Fruit fly (Drosophila melanogaster): ENCODE data around the gene RpS4.

The RpS4 gene

DNA sequence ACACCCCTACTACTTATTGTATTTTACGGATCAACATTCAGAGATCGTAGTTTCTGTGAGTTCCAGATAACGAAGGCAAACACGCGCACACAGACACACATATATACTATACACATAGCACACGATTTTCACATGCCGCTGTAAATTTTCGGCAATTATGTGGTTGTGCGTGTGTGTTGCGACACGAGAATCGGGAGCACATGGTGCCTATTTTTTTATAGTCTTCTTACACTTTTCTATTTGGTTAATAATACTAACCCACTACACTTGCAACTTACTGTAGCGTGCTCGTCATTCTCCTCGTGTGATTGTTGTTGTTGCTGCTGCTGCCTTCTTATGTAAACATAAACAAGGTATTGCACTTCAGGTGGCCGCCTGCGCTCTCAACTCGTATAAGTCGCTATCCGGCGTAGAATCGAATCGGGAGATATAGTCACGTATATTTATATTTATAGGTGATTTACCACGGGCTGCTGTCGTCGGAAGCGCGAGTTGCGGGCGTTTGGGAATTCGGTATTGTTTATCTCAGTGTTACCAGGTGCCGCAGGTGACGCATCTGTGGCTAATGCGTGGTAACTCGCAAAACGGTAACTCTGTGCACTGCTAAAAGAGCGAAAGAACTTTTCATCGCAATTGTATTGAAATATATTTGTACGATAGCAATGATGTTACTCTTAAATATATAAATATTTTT, 19.2 kb upstream of the RpS4 start, which contains the start of gene Adk2:
Gene Adk2, minus strand, starts transcription at position 529 of the 694 bp plus-strand sequence.
- TF ChIP-seq CG8478 (optimal IDR thresholded peaks at IDR 0.05): no peak
- TF ChIP-seq usp (GFP tag; optimal IDR thresholded peaks at IDR 0.05): no peak
- no peak for TF ChIP-seq pan (optimal IDR thresholded peaks at IDR 0.05)
- no peak for TF ChIP-seq psq (optimal IDR thresholded peaks at IDR 0.05)
- TF ChIP-seq Dll (optimal IDR thresholded peaks at IDR 0.05): no peak

DNA sequence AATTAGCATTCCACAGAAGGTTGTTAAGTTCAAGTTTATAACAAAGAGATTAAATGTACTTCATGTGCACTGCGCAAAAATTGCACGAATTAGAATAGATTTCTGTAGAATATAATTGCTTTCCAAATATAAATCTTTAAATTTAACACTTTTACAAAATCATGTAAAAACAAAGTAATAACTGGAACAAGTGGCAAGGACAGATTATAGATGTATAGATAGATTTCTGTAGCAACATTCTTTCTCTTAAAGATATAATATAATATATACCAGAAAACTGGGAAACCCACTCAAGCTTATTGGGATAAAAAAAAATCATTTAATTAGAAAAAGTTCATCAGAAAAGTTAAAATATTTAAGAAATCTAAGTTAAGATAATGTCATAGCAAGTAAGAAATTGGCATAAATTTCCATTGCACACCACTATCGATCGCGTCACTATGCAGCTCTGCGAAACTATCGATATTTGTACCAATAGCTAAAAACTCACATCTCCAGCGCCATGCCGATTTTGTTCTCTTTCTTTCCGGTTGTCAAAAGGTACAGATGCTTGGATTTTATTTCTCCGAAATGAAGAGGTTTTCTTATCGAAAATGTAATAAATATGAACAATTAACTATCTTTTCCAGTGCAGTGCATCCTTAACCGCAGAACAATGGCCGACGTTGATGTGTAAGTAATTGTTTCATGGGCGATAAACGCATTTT, 18.5 kb upstream of the RpS4 start, which contains the start of gene RpS12:
Gene RpS12, plus strand, starts transcription at position 499 of the 707 bp plus-strand sequence.
- TF ChIP-seq usp (GFP tag; optimal IDR thresholded peaks at IDR 0.05) (no peak), EcR (GFP tag; optimal IDR thresholded peaks at IDR 0.05) (no peak), CG8478 (optimal IDR thresholded peaks at IDR 0.05) (no peak), pan (optimal IDR thresholded peaks at IDR 0.05) (no peak), psq (optimal IDR thresholded peaks at IDR 0.05) (no peak), Dll (optimal IDR thresholded peaks at IDR 0.05) (no peak)

DNA sequence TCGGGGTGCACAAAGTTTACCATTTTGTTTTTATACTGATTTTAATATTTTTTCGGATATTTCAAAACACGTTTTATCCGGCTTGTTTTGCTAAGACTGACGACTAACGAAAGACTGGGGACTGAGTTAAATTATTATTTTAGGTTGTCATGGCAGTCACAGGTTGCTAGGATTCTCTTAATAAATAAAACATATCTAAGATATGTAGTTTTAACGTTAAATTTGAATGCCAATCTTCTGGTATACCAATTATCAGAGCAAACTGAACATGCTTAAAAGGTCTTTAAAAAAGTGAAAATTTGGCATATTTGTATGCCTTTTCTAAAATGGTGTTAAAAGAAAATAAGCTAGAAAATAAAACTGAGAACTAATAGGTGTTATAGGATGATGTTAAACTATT, 15.2 kb upstream of the RpS4 start, which contains the start of gene Zmynd10:
Gene Zmynd10, minus strand, starts transcription at position 101 of the 400 bp plus-strand sequence.
- no peak for TF ChIP-seq usp (GFP tag; optimal IDR thresholded peaks at IDR 0.05)
- TF ChIP-seq Dll (optimal IDR thresholded peaks at IDR 0.05): no peak
- TF ChIP-seq psq (optimal IDR thresholded peaks at IDR 0.05): no peak
- no peak for TF ChIP-seq pan (optimal IDR thresholded peaks at IDR 0.05)
- TF ChIP-seq EcR (GFP tag; optimal IDR thresholded peaks at IDR 0.05): no peak
- TF ChIP-seq CG8478 (optimal IDR thresholded peaks at IDR 0.05): no peak

DNA sequence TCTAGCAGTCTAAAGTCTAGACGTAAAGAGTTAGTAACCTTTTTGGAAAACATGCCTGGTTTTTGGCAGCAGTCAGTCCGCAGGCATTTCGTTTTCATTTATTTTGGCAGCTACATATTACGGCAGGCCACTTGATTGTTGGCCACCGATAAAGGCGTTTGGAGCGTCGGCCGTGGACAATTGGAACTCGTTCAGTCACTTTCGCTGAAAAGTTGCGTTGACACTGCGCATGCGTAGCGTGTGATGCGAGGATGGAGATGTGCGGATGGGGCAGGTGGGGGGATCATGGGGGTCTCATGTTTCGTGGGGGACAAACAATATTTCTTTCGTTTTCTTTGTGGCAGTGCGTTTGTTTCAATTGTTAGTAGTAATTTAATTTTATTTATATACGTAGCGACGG, 14.7 kb upstream of the RpS4 start:
- TF ChIP-seq EcR (GFP tag; optimal IDR thresholded peaks at IDR 0.05) (no peak), CG8478 (optimal IDR thresholded peaks at IDR 0.05) (no peak), Dll (optimal IDR thresholded peaks at IDR 0.05) (no peak), pan (optimal IDR thresholded peaks at IDR 0.05) (no peak), psq (optimal IDR thresholded peaks at IDR 0.05) (no peak), usp (GFP tag; optimal IDR thresholded peaks at IDR 0.05) (no peak)

DNA sequence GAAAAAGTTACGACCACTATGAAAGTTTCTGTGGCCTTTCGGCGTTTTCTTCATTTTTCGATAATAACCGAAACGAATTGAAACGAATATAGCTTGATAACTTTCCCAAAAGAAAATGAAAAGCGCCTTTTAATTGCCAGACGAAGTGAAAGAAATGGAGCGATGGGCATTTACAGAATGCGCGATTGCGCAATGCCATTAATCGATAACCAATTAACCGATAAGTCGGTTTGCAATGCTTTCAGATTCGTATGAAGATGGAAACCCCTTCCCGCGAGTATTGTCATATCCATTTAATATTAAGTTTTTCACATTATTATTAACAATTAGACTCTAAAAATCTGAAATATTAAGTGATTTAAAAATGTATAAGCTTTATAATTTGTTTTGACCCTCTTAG, 14.2 kb upstream of the RpS4 start:
- TF ChIP-seq EcR (GFP tag; optimal IDR thresholded peaks at IDR 0.05) (no peak), psq (optimal IDR thresholded peaks at IDR 0.05) (no peak), Dll (optimal IDR thresholded peaks at IDR 0.05) (no peak), usp (GFP tag; optimal IDR thresholded peaks at IDR 0.05) (no peak), pan (optimal IDR thresholded peaks at IDR 0.05) (no peak), CG8478 (optimal IDR thresholded peaks at IDR 0.05) (no peak)

DNA sequence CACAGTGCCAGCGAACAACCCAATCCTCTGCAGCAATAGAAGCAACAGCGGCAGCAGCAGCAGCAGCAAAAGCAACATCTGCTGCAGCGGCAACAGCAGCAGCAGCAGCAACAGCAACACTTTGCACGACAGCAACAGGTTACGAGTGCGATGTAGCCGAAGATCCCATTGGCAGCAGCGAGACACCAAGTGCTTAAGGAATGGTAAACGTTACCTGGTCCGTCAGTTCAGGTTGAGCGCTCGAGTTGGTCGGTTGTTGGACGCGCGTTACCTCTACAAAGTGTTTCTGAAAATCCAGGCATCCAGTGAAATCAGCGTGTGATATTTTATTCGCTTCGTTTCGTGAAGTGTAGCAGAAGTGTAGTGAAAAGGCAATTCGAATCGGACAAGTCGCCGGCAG, 12.8 kb upstream of the RpS4 start, which contains the start of gene CG17672:
Gene CG17672, plus strand, starts transcription at position 223 of the 400 bp plus-strand sequence.
- TF ChIP-seq pan (optimal IDR thresholded peaks at IDR 0.05) (no peak), usp (GFP tag; optimal IDR thresholded peaks at IDR 0.05) (no peak), CG8478 (optimal IDR thresholded peaks at IDR 0.05) (no peak), Dll (optimal IDR thresholded peaks at IDR 0.05) (no peak), EcR (GFP tag; optimal IDR thresholded peaks at IDR 0.05) (no peak), psq (optimal IDR thresholded peaks at IDR 0.05) (no peak)

DNA sequence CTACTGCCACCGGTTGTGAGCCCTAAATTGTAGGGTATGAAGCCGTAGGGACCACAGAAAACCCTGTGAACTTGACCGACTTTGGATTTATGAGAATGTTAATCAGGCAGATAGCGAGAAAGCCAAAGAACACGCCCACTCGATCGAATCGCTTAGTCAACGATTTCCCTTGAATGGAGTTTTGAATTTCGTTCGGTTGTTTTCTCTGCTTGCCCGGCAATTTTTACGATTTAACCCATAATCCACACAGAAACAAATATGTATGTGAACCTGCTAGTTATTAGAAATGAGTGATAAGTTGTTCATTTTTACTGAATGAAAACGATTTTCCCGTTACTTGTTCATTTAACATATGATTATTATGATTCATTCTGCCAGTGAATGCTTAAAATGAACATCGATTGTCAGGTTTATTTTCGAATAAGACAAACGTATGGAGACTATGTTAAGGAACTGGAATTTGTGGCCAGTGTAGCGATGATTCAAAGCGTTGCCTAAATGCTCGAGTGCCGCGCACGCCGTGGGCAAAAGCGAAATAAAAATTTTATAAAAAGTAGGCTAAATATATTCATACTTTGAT, 11.4 kb upstream of the RpS4 start:
- TF ChIP-seq EcR (GFP tag; optimal IDR thresholded peaks at IDR 0.05) (no peak), CG8478 (optimal IDR thresholded peaks at IDR 0.05) (no peak), pan (optimal IDR thresholded peaks at IDR 0.05) (no peak), psq (optimal IDR thresholded peaks at IDR 0.05) (no peak), Dll (optimal IDR thresholded peaks at IDR 0.05) (no peak), usp (GFP tag; optimal IDR thresholded peaks at IDR 0.05) (no peak)

DNA sequence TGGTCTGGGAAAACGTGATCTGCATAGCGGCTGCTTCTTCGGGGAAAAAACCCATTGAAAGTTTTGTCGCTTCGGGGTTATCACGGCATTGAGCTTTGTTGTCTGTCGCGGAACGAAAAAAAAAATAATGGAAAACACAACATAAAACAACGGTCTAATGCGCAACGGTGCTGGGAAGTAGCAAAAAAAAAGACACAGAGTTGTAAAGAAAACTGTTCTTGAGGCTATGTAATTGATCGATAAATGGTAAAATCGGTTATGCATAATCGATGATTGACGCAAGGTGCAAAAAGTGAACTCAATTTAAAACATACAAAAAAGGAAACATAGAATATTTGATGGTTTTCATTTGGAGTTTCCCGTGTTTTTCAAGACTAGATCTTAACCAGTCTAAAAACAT, 10.2 kb upstream of the RpS4 start:
- no peak for TF ChIP-seq Dll (optimal IDR thresholded peaks at IDR 0.05)

DNA sequence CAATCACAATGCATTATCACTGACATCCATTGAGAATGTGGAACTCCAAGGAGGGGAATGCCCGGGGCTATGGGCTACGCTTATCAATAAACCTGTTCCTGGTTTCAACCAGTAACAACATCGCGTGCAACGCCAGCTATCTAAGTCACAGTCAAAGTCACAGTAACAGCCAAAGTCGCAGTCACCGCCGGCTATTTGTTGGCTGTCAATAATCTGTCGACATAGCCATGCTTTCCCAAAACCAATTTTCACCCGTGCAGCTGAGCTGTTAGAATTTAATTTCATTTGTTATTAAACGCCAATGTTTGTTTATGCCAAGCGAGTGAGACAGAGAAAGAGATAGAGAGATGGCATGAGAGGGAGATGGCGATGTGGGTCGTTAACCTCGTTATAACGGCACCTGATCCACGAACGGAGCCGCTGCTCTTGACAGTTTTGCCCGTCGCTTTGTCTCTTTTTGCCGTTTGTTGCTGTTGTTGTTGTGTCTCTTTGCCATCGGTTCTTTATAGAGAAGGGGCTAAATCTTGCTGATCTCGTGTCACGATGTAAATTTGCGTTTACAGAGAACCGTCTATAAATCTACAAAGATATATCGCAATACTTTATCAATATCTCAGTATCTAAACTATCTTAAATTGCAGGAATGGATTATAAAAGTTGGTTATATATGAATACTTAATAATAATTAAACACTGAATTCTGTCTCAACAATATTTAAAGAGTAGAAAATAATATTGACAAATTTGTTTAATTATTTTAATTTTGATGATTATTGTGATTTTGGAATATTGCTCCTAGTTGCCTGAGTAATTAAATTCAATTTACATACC, 9.3 kb upstream of the RpS4 start:
- TF ChIP-seq psq (optimal IDR thresholded peaks at IDR 0.05): no peak
- no peak for TF ChIP-seq pan (optimal IDR thresholded peaks at IDR 0.05)
- no peak for TF ChIP-seq Dll (optimal IDR thresholded peaks at IDR 0.05)
- no peak for TF ChIP-seq CG8478 (optimal IDR thresholded peaks at IDR 0.05)
- TF ChIP-seq EcR (GFP tag; optimal IDR thresholded peaks at IDR 0.05): no peak
- TF ChIP-seq usp (GFP tag; optimal IDR thresholded peaks at IDR 0.05): no peak

DNA sequence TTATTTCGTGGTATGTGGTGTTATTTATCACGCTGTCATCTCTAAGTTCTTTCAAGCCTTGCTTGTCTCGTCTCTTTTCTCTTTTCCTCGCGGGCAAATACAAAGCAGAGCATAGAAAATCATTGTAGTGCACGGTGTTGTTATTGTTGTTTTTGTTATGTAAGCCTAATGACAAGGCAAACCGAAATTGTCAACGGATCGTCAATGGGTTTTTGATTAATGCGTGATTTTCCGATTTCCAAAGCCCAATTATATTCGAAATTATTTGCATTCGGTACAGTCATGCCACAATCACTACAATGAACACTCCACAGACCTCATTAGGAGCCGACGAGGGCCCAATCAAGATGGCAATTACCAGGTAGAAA, 8.7 kb upstream of the RpS4 start:
- TF ChIP-seq psq (optimal IDR thresholded peaks at IDR 0.05): no peak
- TF ChIP-seq EcR (GFP tag; optimal IDR thresholded peaks at IDR 0.05): no peak
- no peak for TF ChIP-seq CG8478 (optimal IDR thresholded peaks at IDR 0.05)

DNA sequence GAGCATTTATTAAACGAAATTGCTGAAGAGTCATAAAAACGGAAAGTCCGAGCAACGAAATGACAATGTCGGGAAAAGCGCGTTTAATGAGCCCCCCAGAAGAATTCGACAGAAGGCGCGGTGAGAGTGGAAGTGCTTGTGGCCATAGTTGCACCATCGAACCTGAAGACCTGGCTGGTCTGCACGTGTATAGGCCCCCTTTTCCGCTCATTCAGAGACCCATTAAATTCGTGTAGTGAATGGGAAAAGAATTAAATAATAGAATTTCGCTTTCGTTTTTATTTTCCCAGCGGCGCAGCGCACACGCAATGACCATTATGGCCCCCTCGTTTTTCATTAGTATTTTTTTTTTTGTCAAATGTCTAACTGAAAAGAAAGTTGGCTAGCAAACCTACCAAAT, 8.2 kb upstream of the RpS4 start:
- no peak for TF ChIP-seq Dll (optimal IDR thresholded peaks at IDR 0.05)
- no peak for TF ChIP-seq CG8478 (optimal IDR thresholded peaks at IDR 0.05)
- TF ChIP-seq usp (GFP tag; optimal IDR thresholded peaks at IDR 0.05): no peak
- no peak for TF ChIP-seq pan (optimal IDR thresholded peaks at IDR 0.05)
- TF ChIP-seq EcR (GFP tag; optimal IDR thresholded peaks at IDR 0.05): no peak
- TF ChIP-seq psq (optimal IDR thresholded peaks at IDR 0.05): no peak
